Fruit fly (Drosophila melanogaster): ENCODE measurements around the gene smp-30.

DNA sequence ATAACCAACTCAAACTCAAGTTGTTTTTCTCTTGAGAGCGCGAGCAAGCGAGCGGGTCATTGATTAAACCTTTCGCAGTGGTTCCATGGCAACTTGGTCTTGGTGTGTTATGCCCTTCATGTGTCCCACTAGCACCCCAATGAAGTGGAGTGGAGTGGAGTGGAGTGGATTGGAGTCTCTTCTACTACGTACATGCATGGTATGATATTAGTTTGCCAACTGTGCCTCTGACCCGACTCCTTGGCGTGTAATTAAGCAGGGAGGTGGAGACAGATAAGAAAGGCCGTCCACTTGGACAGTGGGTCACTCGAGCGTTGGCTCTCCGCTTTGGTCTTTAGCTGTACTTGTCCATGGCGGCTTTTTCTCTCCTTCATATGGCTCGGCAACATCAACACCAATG is 3.1 kb downstream of the smp-30 start:
- TF ChIP-seq Myc (optimal IDR thresholded peaks at IDR 0.05) (no peak), h (optimal IDR thresholded peaks at IDR 0.05) (no peak), psq (optimal IDR thresholded peaks at IDR 0.05) (no peak), Sin3A (optimal IDR thresholded peaks at IDR 0.05) (no peak)
